Fruit fly (Drosophila melanogaster) whole organism, wandering third instar larva: ENCODE data around the gene nesd.

Source experiments
- Abd-B ChIP-seq: fragments of >200 bp; optimal IDR thresholded peaks from 2 replicates; lab custom pipeline; 2017; ENCODE audit warnings: missing biosample characterization, missing genetic modification characterization
- CG32264 ChIP-seq: fragments of 200-800 bp; sonication (Bioruptor generic); optimal IDR thresholded peaks from 2 replicates; lab custom pipeline; 2016; ENCODE audit warnings: missing biosample characterization, missing genetic modification characterization
- CG9705 ChIP-seq: fragments of 200-800 bp; sonication (Bioruptor generic); optimal IDR thresholded peaks from 2 replicates; lab custom pipeline; 2018; ENCODE audit warnings: missing biosample characterization, mild to moderate bottlenecking, missing genetic modification characterization
- CrebA ChIP-seq: fragments of 200-800 bp; sonication (Bioruptor generic); optimal IDR thresholded peaks from 2 replicates; lab custom pipeline; 2016; ENCODE audit warnings: missing biosample characterization, mild to moderate bottlenecking, missing genetic modification characterization, borderline replicate concordance
- Dfd ChIP-seq: fragments of >200 bp; optimal IDR thresholded peaks from 2 replicates; lab custom pipeline; 2017; ENCODE audit warnings: missing biosample characterization, missing genetic modification characterization
- Dif ChIP-seq: fragments of 200-275, 200-300 bp; sonication (Bioruptor generic); optimal IDR thresholded peaks from 2 replicates; lab custom pipeline; 2018; ENCODE audit warnings: missing biosample characterization, missing genetic modification characterization; ENCODE audit not compliant: partially characterized antibody
- GATAd ChIP-seq: sonication (Bioruptor generic); optimal IDR thresholded peaks from 2 replicates; lab custom pipeline; 2016; ENCODE audit warnings: missing biosample characterization, missing genetic modification characterization
- HLH106 ChIP-seq: fragments of 200-800 bp; optimal IDR thresholded peaks from 3 replicates; lab custom pipeline; 2019; ENCODE audit warnings: missing biosample characterization, mild to moderate bottlenecking, missing genetic modification characterization, moderate library complexity
- Hnf4 ChIP-seq: fragments of 200-800 bp; sonication (Bioruptor generic); optimal IDR thresholded peaks from 2 replicates; lab custom pipeline; 2016; ENCODE audit warnings: missing biosample characterization, mild to moderate bottlenecking, missing genetic modification characterization
- Hr78 ChIP-seq: fragments of >200 bp; optimal IDR thresholded peaks from 2 replicates; lab custom pipeline; 2017; ENCODE audit warnings: missing biosample characterization, missing genetic modification characterization
- Hr83 ChIP-seq: fragments of 200-300 bp; sonication (Bioruptor generic); optimal IDR thresholded peaks from 2 replicates; lab custom pipeline; 2016; ENCODE audit warnings: missing biosample characterization, mild to moderate bottlenecking, missing genetic modification characterization, moderate library complexity; ENCODE audit not compliant: poor library complexity, severe bottlenecking
- Jra ChIP-seq: sonication (Bioruptor generic); optimal IDR thresholded peaks from 2 replicates; lab custom pipeline; 2016; ENCODE audit warnings: missing biosample characterization, missing genetic modification characterization
- Mio ChIP-seq: sonication (Bioruptor generic); optimal IDR thresholded peaks from 2 replicates; lab custom pipeline; 2016; ENCODE audit warnings: missing biosample characterization, missing genetic modification characterization
- Myc ChIP-seq: fragments of >200 bp; optimal IDR thresholded peaks from 2 replicates; lab custom pipeline; 2017
- N ChIP-seq: fragments of >200 bp; optimal IDR thresholded peaks from 2 replicates; lab custom pipeline; 2018; ENCODE audit warnings: missing biosample characterization, missing external identifiers, missing genetic modification characterization
- OdsH ChIP-seq: fragments of 200-800 bp; sonication (Bioruptor generic); optimal IDR thresholded peaks from 2 replicates; lab custom pipeline; 2016; ENCODE audit warnings: missing biosample characterization, mild to moderate bottlenecking, missing genetic modification characterization
- Rel ChIP-seq, 2 experiments: fragments of 200-800 bp; sonication (Bioruptor generic) in 1 of 2; optimal IDR thresholded peaks; 2 replicates in 1 of 2; 3 replicates in 1 of 2; lab custom pipeline; 2016 to 2019; ENCODE audit warnings: mild to moderate bottlenecking in 2 of 2, missing biosample characterization in 2 of 2, missing genetic modification characterization in 2 of 2, moderate library complexity in 1 of 2
- Sp1 ChIP-seq: fragments of 200-800 bp; sonication (Bioruptor generic); optimal IDR thresholded peaks from 3 replicates; lab custom pipeline; 2019; ENCODE audit warnings: missing biosample characterization, mild to moderate bottlenecking, missing genetic modification characterization, moderate library complexity
- Vsx2 ChIP-seq: fragments of 200-300, 225-300 bp; sonication (Bioruptor generic); optimal IDR thresholded peaks from 2 replicates; lab custom pipeline; 2018; ENCODE audit warnings: missing biosample characterization, missing genetic modification characterization; ENCODE audit not compliant: partially characterized antibody
- br ChIP-seq: fragments of 200-800 bp; sonication (Bioruptor generic); optimal IDR thresholded peaks from 2 replicates; lab custom pipeline; 2016; ENCODE audit warnings: missing biosample characterization, missing genetic modification characterization
- brk ChIP-seq: fragments of 200-800 bp; sonication (Bioruptor generic); optimal IDR thresholded peaks from 2 replicates; lab custom pipeline; 2016; ENCODE audit warnings: missing biosample characterization, mild to moderate bottlenecking, missing genetic modification characterization
- dl ChIP-seq, 2 experiments: fragments of 175-275, 200-275 bp in 1 of 2; fragments of 200-275 bp in 1 of 2; sonication (Bioruptor generic); optimal IDR thresholded peaks; lab custom pipeline; 2018; ENCODE audit warnings: mild to moderate bottlenecking in 2 of 2, missing biosample characterization in 2 of 2, missing genetic modification characterization in 2 of 2, moderate library complexity in 2 of 2; ENCODE audit not compliant: partially characterized antibody in 2 of 2, insufficient read depth in 1 of 2
- dmrt93B ChIP-seq: fragments of 200-800 bp; sonication (Bioruptor generic); optimal IDR thresholded peaks from 2 replicates; lab custom pipeline; 2018; ENCODE audit warnings: missing biosample characterization, mild to moderate bottlenecking, missing genetic modification characterization
- dsf ChIP-seq: sonication (Bioruptor generic); optimal IDR thresholded peaks from 2 replicates; lab custom pipeline; 2016; ENCODE audit warnings: missing biosample characterization, missing genetic modification characterization, borderline replicate concordance
- ey ChIP-seq: fragments of 200-800 bp; sonication (Bioruptor generic); optimal IDR thresholded peaks from 2 replicates; lab custom pipeline; 2016; ENCODE audit warnings: missing biosample characterization, missing genetic modification characterization
- foxo ChIP-seq, 2 experiments: fragments of 200-800 bp; sonication (Bioruptor generic); optimal IDR thresholded peaks; 2 replicates in 1 of 2; 3 replicates in 1 of 2; lab custom pipeline; 2016 to 2017; ENCODE audit warnings: missing biosample characterization in 2 of 2, missing genetic modification characterization in 2 of 2
- fru ChIP-seq: fragments of 200-800 bp; sonication (Bioruptor generic); optimal IDR thresholded peaks from 3 replicates; lab custom pipeline; 2016; ENCODE audit warnings: missing biosample characterization, mild to moderate bottlenecking, missing genetic modification characterization
- h ChIP-seq: fragments of 200-800 bp; sonication (Bioruptor generic); optimal IDR thresholded peaks from 3 replicates; lab custom pipeline; 2016; ENCODE audit warnings: missing biosample characterization, mild to moderate bottlenecking, missing genetic modification characterization
- jim ChIP-seq: fragments of 175-275, 200-325 bp; sonication (Bioruptor generic); optimal IDR thresholded peaks from 2 replicates; lab custom pipeline; 2016; ENCODE audit warnings: missing biosample characterization, mild to moderate bottlenecking, missing genetic modification characterization
- lola ChIP-seq: fragments of >200 bp; optimal IDR thresholded peaks from 2 replicates; lab custom pipeline; 2017; ENCODE audit warnings: missing biosample characterization, missing genetic modification characterization
- pan ChIP-seq: fragments of >200 bp; optimal IDR thresholded peaks from 2 replicates; lab custom pipeline; 2017
- psq ChIP-seq: fragments of 200-800 bp; sonication (Bioruptor generic); optimal IDR thresholded peaks from 3 replicates; lab custom pipeline; 2017; ENCODE audit warnings: missing biosample characterization, mild to moderate bottlenecking, missing genetic modification characterization, moderate library complexity
- rgr ChIP-seq: fragments of 200-800 bp; sonication (Bioruptor generic); optimal IDR thresholded peaks from 3 replicates; lab custom pipeline; 2016; ENCODE audit warnings: missing biosample characterization, mild to moderate bottlenecking, missing genetic modification characterization
- sage ChIP-seq: fragments of 200-800 bp; sonication (Bioruptor generic); optimal IDR thresholded peaks from 2 replicates; lab custom pipeline; 2016; ENCODE audit warnings: missing biosample characterization, mild to moderate bottlenecking, missing genetic modification characterization
- sv ChIP-seq: fragments of 200-800 bp; sonication (Bioruptor generic); optimal IDR thresholded peaks from 3 replicates; lab custom pipeline; 2016; ENCODE audit warnings: missing biosample characterization, missing genetic modification characterization
- tai ChIP-seq: sonication (Bioruptor generic); optimal IDR thresholded peaks from 2 replicates; lab custom pipeline; 2016; ENCODE audit warnings: missing biosample characterization, missing genetic modification characterization
- usp ChIP-seq: fragments of >200 bp; optimal IDR thresholded peaks from 2 replicates; lab custom pipeline; 2017; ENCODE audit warnings: missing biosample characterization, missing genetic modification characterization
- woc ChIP-seq: sonication (Bioruptor generic); optimal IDR thresholded peaks from 2 replicates; lab custom pipeline; 2016; ENCODE audit warnings: missing biosample characterization, mild to moderate bottlenecking, missing genetic modification characterization

Gene nesd

dm6 chr2L:20082965-20083855, 10.6 kb upstream of the nesd start:
- no peak for TF ChIP-seq CG9705
- TF ChIP-seq Dif = no peak
- no peak for TF ChIP-seq N (GFP tag; lab: Kevin White, UChicago)
- TF ChIP-seq OdsH = peak; percentile 47
- peak; percentile 53 for TF ChIP-seq rgr (GFP tag; lab: Kevin White, UChicago)
- no peak for TF ChIP-seq Vsx2
- TF ChIP-seq Hnf4 (GFP tag; lab: Kevin White, UChicago) = peak; percentile 33
- TF ChIP-seq fru (GFP tag; lab: Kevin White, UChicago) = peak; percentile 8
- TF ChIP-seq dl (GFP tag; optimal IDR thresholded peaks at IDR 0.05; lab: Kevin White, UChicago; ENCODE audit: insufficient read depth in 1 of 2, partially characterized antibody in 2 of 2) = no peak
- no peak for TF ChIP-seq CrebA (GFP tag; lab: Kevin White, UChicago)
- no peak for TF ChIP-seq Jra (GFP tag; lab: Kevin White, UChicago)
- TF ChIP-seq sv (GFP tag; lab: Kevin White, UChicago) = no peak
- TF ChIP-seq Myc (lab: Kevin White, UChicago) = no peak
- TF ChIP-seq Hr83 = no peak
- no peak for TF ChIP-seq Abd-B (GFP tag; lab: Kevin White, UChicago)
- no peak for TF ChIP-seq sage (GFP tag; lab: Kevin White, UChicago)
- TF ChIP-seq GATAd (GFP tag; lab: Kevin White, UChicago) = no peak
- TF ChIP-seq Mio (GFP tag; lab: Kevin White, UChicago) = no peak
- no peak for TF ChIP-seq CG32264 (GFP tag; lab: Kevin White, UChicago)
- no peak for TF ChIP-seq lola (GFP tag; lab: Kevin White, UChicago)
- peak in 1 of 2 experiments; percentile 57 for TF ChIP-seq foxo (GFP tag; optimal IDR thresholded peaks at IDR 0.05; lab: Kevin White, UChicago)
- TF ChIP-seq psq (GFP tag; lab: Kevin White, UChicago) = peak; percentile 8
- no peak for TF ChIP-seq Hr78 (GFP tag; lab: Kevin White, UChicago)
- TF ChIP-seq tai (GFP tag; lab: Kevin White, UChicago) = no peak
- TF ChIP-seq Sp1 (GFP tag; lab: Kevin White, UChicago) = no peak
- peak; percentile 25 for TF ChIP-seq dmrt93B
- TF ChIP-seq brk = peak; percentile 21
- TF ChIP-seq dsf (GFP tag; lab: Kevin White, UChicago) = no peak
- TF ChIP-seq woc = no peak
- peak; percentile 22 for TF ChIP-seq HLH106 (tag; lab: Kevin White, UChicago)
- no peak for TF ChIP-seq usp (GFP tag; lab: Kevin White, UChicago)
- TF ChIP-seq ey = peak; percentile 39
- no peak for TF ChIP-seq pan (lab: Kevin White, UChicago)
- no peak for TF ChIP-seq Rel (GFP tag; optimal IDR thresholded peaks at IDR 0.05; lab: Kevin White, UChicago)
- TF ChIP-seq Rel (tag; optimal IDR thresholded peaks at IDR 0.05; lab: Kevin White, UChicago) = no peak
- no peak for TF ChIP-seq jim (GFP tag; lab: Kevin White, UChicago)
- peak; percentile 22 for TF ChIP-seq br (GFP tag; lab: Kevin White, UChicago)
- TF ChIP-seq h (GFP tag; lab: Kevin White, UChicago) = peak; percentile 47

- TF ChIP-seq dl (GFP tag; optimal IDR thresholded peaks at IDR 0.05; lab: Kevin White, UChicago; ENCODE audit: insufficient read depth in 1 of 2, partially characterized antibody in 2 of 2) (no peak), dsf (GFP tag; lab: Kevin White, UChicago) (no peak), h (GFP tag; lab: Kevin White, UChicago) (no peak), CG9705 (no peak), lola (GFP tag; lab: Kevin White, UChicago) (no peak), Myc (lab: Kevin White, UChicago) (no peak), CrebA (GFP tag; lab: Kevin White, UChicago) (no peak), Dif (no peak), Dfd (no peak), Hr78 (GFP tag; lab: Kevin White, UChicago) (no peak), Hr83 (no peak), rgr (GFP tag; lab: Kevin White, UChicago) (no peak), woc (no peak), Mio (GFP tag; lab: Kevin White, UChicago) (no peak), GATAd (GFP tag; lab: Kevin White, UChicago) (no peak), ey (no peak), OdsH (no peak), usp (GFP tag; lab: Kevin White, UChicago) (no peak)
- TF ChIP-seq, all 38 proteins: peak for 0
These were observed 9.6 kb upstream of the nesd start for dm6 chr2L:20084068-20084651.
